Worm (Caenorhabditis elegans) whole organism, early embryonic: ENCODE data around the gene C01G5.7.

Experiments
- F13C5.2 ChIP-seq: sonication (generic microtip); optimal IDR thresholded peaks from 2 replicates; lab custom pipeline; 2017; ENCODE audit warnings: mild to moderate bottlenecking, missing genetic modification characterization, inconsistent platforms, missing compliant biosample characterization
- aly-1 ChIP-seq: sonication (generic microtip); optimal IDR thresholded peaks from 2 replicates; lab custom pipeline; 2016; ENCODE audit warnings: missing genetic modification characterization, missing compliant biosample characterization
- ama-1 ChIP-seq: fragments of 150-350 bp; optimal IDR thresholded peaks from 2 replicates; lab custom pipeline; 2014
- ceh-13 ChIP-seq: fragments of 200-800 bp; sonication (Bioruptor generic); optimal IDR thresholded peaks from 2 replicates; lab custom pipeline; 2018; ENCODE audit warnings: mild to moderate bottlenecking, missing genetic modification characterization, missing compliant biosample characterization
- ceh-36 ChIP-seq: sonication (generic microtip); optimal IDR thresholded peaks from 2 replicates; lab custom pipeline; 2016; ENCODE audit warnings: missing genetic modification characterization, inconsistent platforms, missing compliant biosample characterization
- ets-7 ChIP-seq: sonication (generic microtip); optimal IDR thresholded peaks from 2 replicates; lab custom pipeline; 2016; ENCODE audit warnings: missing genotype, missing genetic modification characterization, missing compliant biosample characterization
- flt-1 ChIP-seq: fragments of 200-800 bp; sonication (Bioruptor generic); IDR thresholded peaks from 2 replicates; pipeline ENCODE4 v1.3.6; 2022; ENCODE audit warnings: missing genetic modification characterization, missing compliant biosample characterization
- hmg-4 ChIP-seq: fragments of 200-800 bp; sonication (Bioruptor generic); optimal IDR thresholded peaks from 2 replicates; lab custom pipeline; 2018; ENCODE audit warnings: mild to moderate bottlenecking, missing genetic modification characterization, missing compliant biosample characterization
- hnd-1 ChIP-seq: sonication (generic microtip); optimal IDR thresholded peaks from 2 replicates; lab custom pipeline; 2016; ENCODE audit warnings: missing genetic modification characterization, missing compliant biosample characterization
- pes-1 ChIP-seq: fragments of 200-800 bp; sonication (Bioruptor generic); IDR thresholded peaks from 2 replicates; pipeline ENCODE4 v1.3.6; 2022; ENCODE audit warnings: missing genetic modification reagents, missing genetic modification characterization, missing compliant biosample characterization
- sea-1 ChIP-seq: fragments of 200-800 bp; sonication (Bioruptor generic); conservative IDR thresholded peaks from 2 replicates; pipeline ENCODE4 v1.3.6; 2022; ENCODE audit warnings: missing genetic modification characterization, missing compliant biosample characterization
- tbx-11 ChIP-seq: fragments of 200-800 bp; sonication (Bioruptor generic); IDR thresholded peaks from 2 replicates; pipeline ENCODE4 v1.3.6; 2022; ENCODE audit warnings: missing genetic modification characterization, missing compliant biosample characterization
- tbx-37 ChIP-seq: fragments of 200-800 bp; sonication (Bioruptor generic); conservative IDR thresholded peaks from 2 replicates; pipeline ENCODE4 v1.3.6; 2022; ENCODE audit warnings: missing genetic modification reagents, missing genetic modification characterization, missing compliant biosample characterization

DNA sequence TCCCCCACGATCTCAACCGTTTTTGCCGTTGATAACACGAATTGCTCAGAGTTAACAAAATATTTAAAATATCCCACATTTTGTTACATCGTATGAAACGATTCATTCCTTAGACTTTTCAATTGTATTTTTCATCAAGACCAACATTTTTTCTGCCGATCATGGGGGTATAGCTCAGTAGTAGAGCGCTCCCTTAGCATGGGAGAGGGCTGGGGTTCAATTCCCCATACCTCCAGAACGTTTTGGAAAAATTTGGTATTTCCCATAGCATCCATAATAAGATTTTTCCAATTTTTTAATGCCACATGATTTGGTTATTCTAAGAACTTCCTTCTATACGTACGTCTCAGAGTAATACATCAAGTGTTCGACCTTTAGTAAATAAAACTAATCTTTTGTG is 44.1 kb downstream of the C01G5.7 start:
- TF ChIP-seq tbx-11 (GFP tag; lab: Robert Waterston, UW) (no peak), ets-7 (no peak), F13C5.2 (tag; lab: Kevin White, UChicago) (no peak), ama-1 (lab: Kevin White, UChicago) (no peak), pes-1 (GFP tag; lab: Robert Waterston, UW) (no peak), ceh-13 (GFP tag; lab: Kevin White, UChicago) (no peak), tbx-37 (GFP tag; lab: Robert Waterston, UW) (no peak), aly-1 (tag; lab: Kevin White, UChicago) (no peak), hnd-1 (tag; lab: Kevin White, UChicago) (no peak), flt-1 (GFP tag; lab: Robert Waterston, UW) (no peak), hmg-4 (GFP tag; lab: Kevin White, UChicago) (no peak), ceh-36 (no peak), sea-1 (GFP tag; lab: Robert Waterston, UW) (no peak)
